Worm (Caenorhabditis elegans): ENCODE results near the gene F48F7.5.

- TF ChIP-seq eor-1 (tag; optimal IDR thresholded peaks at IDR 0.05) = no peak
- TF ChIP-seq elt-3 (tag; optimal IDR thresholded peaks at IDR 0.05) = no peak
- no peak for TF ChIP-seq nhr-12 (tag; optimal IDR thresholded peaks at IDR 0.05)
- no peak for TF ChIP-seq ceh-9 (tag; optimal IDR thresholded peaks at IDR 0.05)
- no peak for TF ChIP-seq unc-39 (tag; optimal IDR thresholded peaks at IDR 0.05)
- TF ChIP-seq fkh-10 (GFP tag; optimal IDR thresholded peaks at IDR 0.05) = no peak
- no peak for TF ChIP-seq unc-62 (GFP tag; optimal IDR thresholded peaks at IDR 0.05)
- no peak for TF ChIP-seq mdl-1 (tag; optimal IDR thresholded peaks at IDR 0.05)
- no peak for TF ChIP-seq fos-1 (tag; optimal IDR thresholded peaks at IDR 0.05)
- TF ChIP-seq nhr-28 (tag; optimal IDR thresholded peaks at IDR 0.05) = no peak
- TF ChIP-seq ama-1 (optimal IDR thresholded peaks at IDR 0.05) = no peak
- no peak for TF ChIP-seq nhr-237 (tag; optimal IDR thresholded peaks at IDR 0.05)
- no peak for TF ChIP-seq ceh-16 (tag; optimal IDR thresholded peaks at IDR 0.05)
Observed at ce11 chrX:13968292-13968691, 7.2 kb upstream of the F48F7.5 start, which contains the start of gene pqn-39.

Data from whole organism, L3 larva.